Worm (Caenorhabditis elegans) whole organism, late embryonic: ENCODE measurements around the gene Y61B8B.3.

ENCODE experiments used
- C08G9.2 ChIP-seq: sonication (generic microtip); optimal IDR thresholded peaks from 2 replicates; lab custom pipeline; 2016; ENCODE audit warnings: mild to moderate bottlenecking, missing genetic modification characterization, moderate library complexity, missing compliant biosample characterization
- C38D4.7 ChIP-seq: fragments of 200-800 bp; sonication (Bioruptor generic); optimal IDR thresholded peaks from 2 replicates; lab custom pipeline; 2018; ENCODE audit warnings: mild to moderate bottlenecking, missing genetic modification characterization, moderate library complexity, missing compliant biosample characterization
- K02D7.2 ChIP-seq: sonication (generic microtip); optimal IDR thresholded peaks from 2 replicates; lab custom pipeline; 2017; ENCODE audit warnings: mild to moderate bottlenecking, missing genetic modification characterization, missing compliant biosample characterization
- ama-1 ChIP-seq: fragments of 150-350 bp; optimal IDR thresholded peaks from 2 replicates; lab custom pipeline; 2014
- ceh-14 ChIP-seq: sonication (generic microtip); optimal IDR thresholded peaks from 2 replicates; lab custom pipeline; 2016; ENCODE audit warnings: missing genotype, missing genetic modification characterization, missing compliant biosample characterization
- ceh-19 ChIP-seq: fragments of 200-800 bp; sonication (Bioruptor generic); optimal IDR thresholded peaks from 2 replicates; lab custom pipeline; 2018; ENCODE audit warnings: mild to moderate bottlenecking, missing genetic modification characterization, missing compliant biosample characterization
- ceh-2 ChIP-seq: sonication (generic microtip); optimal IDR thresholded peaks from 2 replicates; lab custom pipeline; 2016; ENCODE audit warnings: missing genotype, missing genetic modification characterization, missing compliant biosample characterization
- ceh-24 ChIP-seq: sonication (generic microtip); optimal IDR thresholded peaks from 2 replicates; lab custom pipeline; 2016; ENCODE audit warnings: mild to moderate bottlenecking, missing genetic modification characterization, missing compliant biosample characterization
- ceh-31 ChIP-seq: sonication (generic microtip); optimal IDR thresholded peaks from 2 replicates; lab custom pipeline; 2016; ENCODE audit warnings: missing genetic modification characterization, missing compliant biosample characterization
- ceh-45 ChIP-seq: fragments of 200-800 bp; sonication (Bioruptor generic); IDR thresholded peaks from 2 replicates; pipeline ENCODE4 v1.3.6; 2022; ENCODE audit warnings: missing genetic modification reagents, missing genetic modification characterization, missing compliant biosample characterization
- ceh-6 ChIP-seq: fragments of 200-800 bp; sonication (Bioruptor generic); optimal IDR thresholded peaks from 2 replicates; lab custom pipeline; 2018; ENCODE audit warnings: mild to moderate bottlenecking, missing genetic modification characterization, missing compliant biosample characterization
- ceh-9 ChIP-seq: sonication (generic microtip); optimal IDR thresholded peaks from 2 replicates; lab custom pipeline; 2016; ENCODE audit warnings: mild to moderate bottlenecking, missing genetic modification characterization, inconsistent platforms, missing compliant biosample characterization
- dve-1 ChIP-seq: sonication (generic microtip); optimal IDR thresholded peaks from 2 replicates; lab custom pipeline; 2017; ENCODE audit warnings: antibody characterized with exemption, mild to moderate bottlenecking, missing genetic modification characterization, missing compliant biosample characterization
- elt-2 ChIP-seq: sonication (generic microtip); optimal IDR thresholded peaks from 2 replicates; lab custom pipeline; 2016; ENCODE audit warnings: missing genetic modification reagents, missing genetic modification characterization, missing compliant biosample characterization
- elt-4 ChIP-seq: sonication (generic microtip); optimal IDR thresholded peaks from 2 replicates; lab custom pipeline; 2016; ENCODE audit warnings: missing genetic modification characterization, missing compliant biosample characterization
- ets-4 ChIP-seq: sonication (generic microtip); optimal IDR thresholded peaks from 2 replicates; lab custom pipeline; 2016; ENCODE audit warnings: missing genetic modification characterization, missing compliant biosample characterization
- eyg-1 ChIP-seq: sonication (generic microtip); optimal IDR thresholded peaks from 2 replicates; lab custom pipeline; 2016; ENCODE audit warnings: missing genotype, missing genetic modification characterization, missing compliant biosample characterization
- fax-1 ChIP-seq: sonication (generic microtip); optimal IDR thresholded peaks from 2 replicates; lab custom pipeline; 2016; ENCODE audit warnings: missing genotype, missing genetic modification characterization, missing compliant biosample characterization
- hlh-13 ChIP-seq: fragments of 200-800 bp; sonication (Bioruptor generic); optimal IDR thresholded peaks from 2 replicates; lab custom pipeline; 2018; ENCODE audit warnings: mild to moderate bottlenecking, missing genetic modification characterization, missing compliant biosample characterization
- hlh-15 ChIP-seq: sonication (generic microtip); optimal IDR thresholded peaks from 2 replicates; lab custom pipeline; 2016; ENCODE audit warnings: missing genetic modification characterization, missing compliant biosample characterization
- hlh-30 ChIP-seq: sonication (generic microtip); optimal IDR thresholded peaks from 2 replicates; lab custom pipeline; 2017; ENCODE audit warnings: antibody characterized with exemption, missing genetic modification characterization, missing compliant biosample characterization; ENCODE audit not compliant: insufficient read depth
- hlh-6 ChIP-seq: sonication (generic microtip); optimal IDR thresholded peaks from 2 replicates; lab custom pipeline; 2016; ENCODE audit warnings: missing genotype, missing genetic modification characterization, missing compliant biosample characterization
- hlh-8 ChIP-seq: sonication (generic microtip); optimal IDR thresholded peaks from 2 replicates; lab custom pipeline; 2016; ENCODE audit warnings: missing genotype, missing genetic modification characterization, missing compliant biosample characterization
- lim-6 ChIP-seq: sonication (generic microtip); optimal IDR thresholded peaks from 2 replicates; lab custom pipeline; 2016; ENCODE audit warnings: missing genetic modification characterization, missing compliant biosample characterization
- lin-11 ChIP-seq: fragments of 200-800 bp; sonication (Bioruptor generic); optimal IDR thresholded peaks from 2 replicates; lab custom pipeline; 2018; ENCODE audit warnings: mild to moderate bottlenecking, missing genetic modification characterization, missing compliant biosample characterization
- madf-2 ChIP-seq: sonication (generic microtip); optimal IDR thresholded peaks from 2 replicates; lab custom pipeline; 2017; ENCODE audit warnings: missing genetic modification characterization, missing compliant biosample characterization
- nhr-11 ChIP-seq: fragments of 150-350 bp; optimal IDR thresholded peaks from 2 replicates; lab custom pipeline; 2014; ENCODE audit warnings: missing biosample characterization, missing genetic modification characterization
- npax-4 ChIP-seq: sonication (generic microtip); optimal IDR thresholded peaks from 2 replicates; lab custom pipeline; 2016; ENCODE audit warnings: missing genetic modification characterization, missing compliant biosample characterization
- odd-2 ChIP-seq: sonication (generic microtip); optimal IDR thresholded peaks from 2 replicates; lab custom pipeline; 2017; ENCODE audit warnings: antibody characterized with exemption, mild to moderate bottlenecking, missing genetic modification characterization, missing compliant biosample characterization
- pax-1 ChIP-seq: fragments of 150-350 bp; optimal IDR thresholded peaks from 2 replicates; lab custom pipeline; 2014; ENCODE audit warnings: missing biosample characterization, missing genetic modification characterization
- pqm-1 ChIP-seq: sonication (generic microtip); optimal IDR thresholded peaks from 2 replicates; lab custom pipeline; 2016; ENCODE audit warnings: missing genetic modification characterization, missing compliant biosample characterization
- ref-2 ChIP-seq: sonication (generic microtip); optimal IDR thresholded peaks from 2 replicates; lab custom pipeline; 2016; ENCODE audit warnings: missing genetic modification characterization, missing compliant biosample characterization
- sdc-2 ChIP-seq: sonication (generic microtip); optimal IDR thresholded peaks from 2 replicates; lab custom pipeline; 2016; ENCODE audit warnings: missing genotype, missing genetic modification characterization, missing compliant biosample characterization
- sox-2 ChIP-seq: fragments of 200-800 bp; sonication (Bioruptor generic); IDR thresholded peaks from 2 replicates; pipeline ENCODE4 v1.3.6; 2022; ENCODE audit warnings: missing genetic modification reagents, missing genetic modification characterization, missing compliant biosample characterization
- tbx-7 ChIP-seq: sonication (generic microtip); optimal IDR thresholded peaks from 2 replicates; lab custom pipeline; 2016; ENCODE audit warnings: missing genotype, missing genetic modification characterization, missing compliant biosample characterization
- ttx-3 ChIP-seq: sonication (generic microtip); optimal IDR thresholded peaks from 2 replicates; lab custom pipeline; 2016; ENCODE audit warnings: missing genetic modification reagents, missing genetic modification characterization, missing compliant biosample characterization
- unc-42 ChIP-seq: sonication (generic microtip); optimal IDR thresholded peaks from 2 replicates; lab custom pipeline; 2016; ENCODE audit warnings: missing genotype, missing genetic modification characterization, missing compliant biosample characterization
- unc-86 ChIP-seq: sonication (generic microtip); optimal IDR thresholded peaks from 2 replicates; lab custom pipeline; 2016; ENCODE audit warnings: missing genetic modification characterization, missing compliant biosample characterization

Gene Y61B8B.3

ce11 chrV:17307926-17308325 lies 4.4 kb downstream of the Y61B8B.3 start:
- TF ChIP-seq odd-2 (tag; lab: Kevin White, UChicago) (no peak), elt-2 (no peak), ref-2 (tag; lab: Kevin White, UChicago) (no peak), eyg-1 (tag; lab: Kevin White, UChicago) (no peak), ceh-6 (GFP tag; lab: Kevin White, UChicago) (no peak), ceh-19 (GFP tag; lab: Kevin White, UChicago) (no peak), hlh-15 (no peak), ceh-2 (no peak), C08G9.2 (tag; lab: Kevin White, UChicago) (no peak), tbx-7 (tag; lab: Kevin White, UChicago) (no peak), ceh-31 (no peak), ceh-14 (tag; lab: Kevin White, UChicago) (no peak), ceh-45 (no peak), ceh-24 (tag; lab: Kevin White, UChicago) (no peak), hlh-8 (no peak), K02D7.2 (tag; lab: Kevin White, UChicago) (no peak), sox-2 (GFP tag; lab: Robert Waterston, UW) (no peak)

- TF ChIP-seq hlh-13 (no peak), lin-11 (tag; lab: Kevin White, UChicago) (no peak), C08G9.2 (tag; lab: Kevin White, UChicago) (no peak), npax-4 (tag; lab: Kevin White, UChicago) (no peak), elt-2 (no peak), unc-86 (no peak), ceh-9 (tag; lab: Kevin White, UChicago) (no peak), hlh-6 (no peak), ets-4 (no peak), ama-1 (no peak), hlh-30 (tag; lab: Kevin White, UChicago) (no peak), ttx-3 (no peak), sdc-2 (tag; lab: Kevin White, UChicago) (no peak)
Observed at ce11 chrV:17303392-17303791, 8.9 kb downstream of the Y61B8B.3 start.

- TF ChIP-seq ets-4 (no peak), ceh-19 (GFP tag; lab: Kevin White, UChicago) (no peak), unc-86 (no peak), lim-6 (tag; lab: Kevin White, UChicago) (no peak), tbx-7 (tag; lab: Kevin White, UChicago) (no peak), ceh-24 (tag; lab: Kevin White, UChicago) (no peak), ceh-9 (tag; lab: Kevin White, UChicago) (no peak), pqm-1 (no peak), C08G9.2 (tag; lab: Kevin White, UChicago) (no peak), elt-4 (tag; lab: Kevin White, UChicago) (no peak)
Observed at ce11 chrV:17302754-17303153, 9.5 kb downstream of the Y61B8B.3 start, which contains the start of gene sri-70. Gene sri-70, plus strand, starts transcription at chrV:17303054.

- TF ChIP-seq ceh-14 (tag; lab: Kevin White, UChicago) (no peak), unc-42 (tag; lab: Kevin White, UChicago) (no peak), ceh-19 (GFP tag; lab: Kevin White, UChicago) (no peak), C38D4.7 (GFP tag; lab: Kevin White, UChicago) (no peak), fax-1 (tag; lab: Kevin White, UChicago) (no peak), sdc-2 (tag; lab: Kevin White, UChicago) (no peak), hlh-15 (no peak), dve-1 (no peak), hlh-6 (no peak), C08G9.2 (tag; lab: Kevin White, UChicago) (no peak), nhr-11 (tag; lab: Kevin White, UChicago) (no peak), odd-2 (tag; lab: Kevin White, UChicago) (no peak), pqm-1 (no peak), ttx-3 (no peak), K02D7.2 (tag; lab: Kevin White, UChicago) (no peak), madf-2 (tag; lab: Kevin White, UChicago) (no peak), pax-1 (tag; lab: Kevin White, UChicago) (no peak), ama-1 (no peak)
Observed at ce11 chrV:17301375-17301774, 10.9 kb downstream of the Y61B8B.3 start, which contains the start of gene K10G4.5. Gene K10G4.5, minus strand, starts transcription at chrV:17301475.
